Fruit fly (Drosophila melanogaster) whole organism, prepupa: ENCODE results near the gene CG15330.
A peak's percentile ranks its signal among the peaks of the same experiment; 100 is the strongest.

Experiments used
- Blimp-1 ChIP-seq: fragments of 200-800 bp; sonication (Bioruptor generic); optimal IDR thresholded peaks from 3 replicates; lab custom pipeline; 2017; ENCODE audit warnings: missing biosample characterization, missing genetic modification characterization, mild to moderate bottlenecking, moderate library complexity, missing genetic modification reagents
- CG10631 ChIP-seq: fragments of 200-800 bp; sonication (Bioruptor generic); optimal IDR thresholded peaks from 2 replicates; lab custom pipeline; 2016; ENCODE audit warnings: missing biosample characterization, missing genetic modification characterization
- CG11902 ChIP-seq: fragments of 200-800 bp; sonication (Bioruptor generic); optimal IDR thresholded peaks from 3 replicates; lab custom pipeline; 2016; ENCODE audit warnings: missing biosample characterization, missing genetic modification characterization
- CG15336 ChIP-seq: fragments of 200-800 bp; sonication (Bioruptor generic); IDR thresholded peaks from 2 replicates; pipeline ENCODE4 v1.3.6; 2022; ENCODE audit warnings: missing biosample characterization, missing genetic modification characterization
- CG16779 ChIP-seq: fragments of 200-800 bp; sonication (Bioruptor generic); optimal IDR thresholded peaks from 3 replicates; lab custom pipeline; 2017; ENCODE audit warnings: missing biosample characterization, mild to moderate bottlenecking, missing genetic modification characterization
- CG3032 ChIP-seq: fragments of 200-800 bp; optimal IDR thresholded peaks from 2 replicates; lab custom pipeline; 2019; ENCODE audit warnings: missing biosample characterization, mild to moderate bottlenecking, missing genetic modification characterization, moderate library complexity
- CG31627 ChIP-seq: fragments of 200-800 bp; sonication (Bioruptor generic); optimal IDR thresholded peaks from 3 replicates; lab custom pipeline; 2016; ENCODE audit warnings: missing biosample characterization, missing genetic modification characterization
- CG32006 ChIP-seq: fragments of 200-800 bp; sonication (Bioruptor generic); optimal IDR thresholded peaks from 3 replicates; lab custom pipeline; 2017; ENCODE audit warnings: missing biosample characterization, mild to moderate bottlenecking, missing genetic modification characterization
- CG6163 ChIP-seq: fragments of 200-800 bp; sonication (Bioruptor generic); IDR thresholded peaks from 3 replicates; pipeline ENCODE4 v1.3.6; 2022; ENCODE audit warnings: missing biosample characterization, missing genetic modification characterization
- CG6276 ChIP-seq: fragments of 200-800 bp; sonication (Bioruptor generic); optimal IDR thresholded peaks from 2 replicates; lab custom pipeline; 2017; ENCODE audit warnings: missing biosample characterization, mild to moderate bottlenecking, missing genetic modification characterization
- CG6808 ChIP-seq: fragments of 200-800 bp; sonication (Bioruptor generic); optimal IDR thresholded peaks from 3 replicates; lab custom pipeline; 2017; ENCODE audit warnings: missing biosample characterization, missing genetic modification characterization, mild to moderate bottlenecking, moderate library complexity, missing genetic modification reagents
- CG6854 ChIP-seq: fragments of 200-800 bp; sonication (Bioruptor generic); optimal IDR thresholded peaks from 2 replicates; lab custom pipeline; 2017; ENCODE audit warnings: missing biosample characterization, mild to moderate bottlenecking, missing genetic modification characterization
- CG8119 ChIP-seq: fragments of 200-800 bp; sonication (Bioruptor generic); IDR thresholded peaks from 3 replicates; pipeline ENCODE4 v1.3.6; 2022; ENCODE audit warnings: missing biosample characterization, missing genetic modification characterization
- CG8319 ChIP-seq: fragments of 200-800 bp; sonication (Bioruptor generic); optimal IDR thresholded peaks from 3 replicates; lab custom pipeline; 2016; ENCODE audit warnings: missing biosample characterization, missing genetic modification characterization
- CG8632 ChIP-seq: fragments of 200-800 bp; sonication (Bioruptor generic); optimal IDR thresholded peaks from 3 replicates; lab custom pipeline; 2016; ENCODE audit warnings: missing biosample characterization, missing genetic modification characterization
- CG9139 ChIP-seq: fragments of 200-800 bp; sonication (Bioruptor generic); optimal IDR thresholded peaks from 3 replicates; lab custom pipeline; 2017; ENCODE audit warnings: missing biosample characterization, mild to moderate bottlenecking, missing genetic modification characterization
- Eip78C ChIP-seq: fragments of 200-800 bp; sonication (Bioruptor generic); peaks from one replicate; lab custom pipeline; 2016; ENCODE audit warnings: missing biosample characterization, missing genetic modification characterization
- Ets21C ChIP-seq: fragments of 200-800 bp; sonication (Bioruptor generic); optimal IDR thresholded peaks from 3 replicates; lab custom pipeline; 2016; ENCODE audit warnings: missing biosample characterization, missing genetic modification characterization
- Ets96B ChIP-seq: fragments of 200-800 bp; optimal IDR thresholded peaks from 2 replicates; lab custom pipeline; 2019; ENCODE audit warnings: missing biosample characterization, mild to moderate bottlenecking, missing genetic modification characterization, moderate library complexity
- Gug ChIP-seq: fragments of 200-800 bp; sonication (Bioruptor generic); IDR thresholded peaks from 2 replicates; pipeline ENCODE4 v1.3.6; 2022; ENCODE audit warnings: missing biosample characterization, missing genetic modification characterization
- Hr38 ChIP-seq: sonication (Bioruptor generic); optimal IDR thresholded peaks from 2 replicates; lab custom pipeline; 2016; ENCODE audit warnings: missing biosample characterization, missing genetic modification characterization
- Hr4 ChIP-seq: fragments of 200-800 bp; sonication (Bioruptor generic); optimal IDR thresholded peaks from 3 replicates; lab custom pipeline; 2016; ENCODE audit warnings: missing biosample characterization, missing genetic modification characterization
- Lpt ChIP-seq: fragments of 200-800 bp; sonication (Bioruptor generic); optimal IDR thresholded peaks from 3 replicates; lab custom pipeline; 2016; ENCODE audit warnings: missing biosample characterization, missing genetic modification characterization
- Met ChIP-seq: fragments of 200-800 bp; sonication (Bioruptor generic); optimal IDR thresholded peaks from 3 replicates; lab custom pipeline; 2016; ENCODE audit warnings: missing biosample characterization, missing genetic modification characterization
- OdsH ChIP-seq: fragments of 200-800 bp; sonication (Bioruptor generic); optimal IDR thresholded peaks from 3 replicates; lab custom pipeline; 2016; ENCODE audit warnings: missing biosample characterization, missing genetic modification characterization
- Smox ChIP-seq: fragments of 200-800 bp; sonication (Bioruptor generic); optimal IDR thresholded peaks from 3 replicates; lab custom pipeline; 2016; ENCODE audit warnings: missing biosample characterization, missing genetic modification characterization
- Sox102F ChIP-seq: fragments of 200-800 bp; sonication (Bioruptor generic); optimal IDR thresholded peaks from 2 replicates; lab custom pipeline; 2016; ENCODE audit warnings: missing biosample characterization, mild to moderate bottlenecking, missing genetic modification characterization
- Sox14 ChIP-seq: fragments of 200-800 bp; sonication (Bioruptor generic); optimal IDR thresholded peaks from 3 replicates; lab custom pipeline; 2016; ENCODE audit warnings: missing biosample characterization, missing genetic modification characterization
- Sox15 ChIP-seq: fragments of 200-800 bp; sonication (Bioruptor generic); optimal IDR thresholded peaks from 3 replicates; lab custom pipeline; 2016; ENCODE audit warnings: missing biosample characterization, missing genetic modification characterization
- achi ChIP-seq: fragments of 200-800 bp; sonication (Bioruptor generic); optimal IDR thresholded peaks from 3 replicates; lab custom pipeline; 2016; ENCODE audit warnings: missing biosample characterization, missing genetic modification characterization
- cyc ChIP-seq: fragments of 200-800 bp; sonication (Bioruptor generic); optimal IDR thresholded peaks from 3 replicates; lab custom pipeline; 2016; ENCODE audit warnings: missing biosample characterization, missing genetic modification characterization
- dac ChIP-seq: fragments of 200-800 bp; sonication (Bioruptor generic); optimal IDR thresholded peaks from 2 replicates; lab custom pipeline; 2017; ENCODE audit warnings: missing biosample characterization, mild to moderate bottlenecking, missing genetic modification characterization
- dsx ChIP-seq: fragments of 200-800 bp; optimal IDR thresholded peaks from 3 replicates; lab custom pipeline; 2019; ENCODE audit warnings: missing biosample characterization, mild to moderate bottlenecking, missing genetic modification characterization, moderate library complexity; ENCODE audit not compliant: poor library complexity, severe bottlenecking
- eg ChIP-seq: fragments of 200-800 bp; sonication (Bioruptor generic); IDR thresholded peaks from 3 replicates; pipeline ENCODE4 v1.3.6; 2022; ENCODE audit warnings: missing biosample characterization, missing genetic modification characterization
- esn ChIP-seq: fragments of 200-800 bp; sonication (Bioruptor generic); optimal IDR thresholded peaks from 2 replicates; lab custom pipeline; 2016; ENCODE audit warnings: missing biosample characterization, mild to moderate bottlenecking, missing genetic modification characterization, moderate library complexity
- fd59A ChIP-seq: fragments of 200-800 bp; sonication (Bioruptor generic); optimal IDR thresholded peaks from 2 replicates; lab custom pipeline; 2017; ENCODE audit warnings: missing biosample characterization, mild to moderate bottlenecking, missing genetic modification characterization, missing genetic modification reagents
- fd85E ChIP-seq: fragments of 200-800 bp; sonication (Bioruptor generic); optimal IDR thresholded peaks from 3 replicates; lab custom pipeline; 2016; ENCODE audit warnings: missing biosample characterization, missing genetic modification characterization
- fkh ChIP-seq: fragments of 200-800 bp; sonication (Bioruptor generic); optimal IDR thresholded peaks from 3 replicates; lab custom pipeline; 2017; ENCODE audit warnings: missing biosample characterization, mild to moderate bottlenecking, missing genetic modification characterization, moderate library complexity
- net ChIP-seq: fragments of 200-800 bp; sonication (Bioruptor generic); optimal IDR thresholded peaks from 3 replicates; lab custom pipeline; 2016; ENCODE audit warnings: missing biosample characterization, missing genetic modification characterization
- pdm3 ChIP-seq: fragments of 200-800 bp; sonication (Bioruptor generic); optimal IDR thresholded peaks from 3 replicates; lab custom pipeline; 2016; ENCODE audit warnings: missing biosample characterization, missing genetic modification characterization
- spab ChIP-seq: fragments of 200-800 bp; sonication (Bioruptor generic); optimal IDR thresholded peaks from 2 replicates; lab custom pipeline; 2017; ENCODE audit warnings: missing biosample characterization, mild to moderate bottlenecking, missing genetic modification characterization, missing genetic modification reagents
- ss ChIP-seq, 2 experiments: fragments of 200-800 bp; sonication (Bioruptor generic); optimal IDR thresholded peaks; 2 replicates in 1 of 2; 3 replicates in 1 of 2; lab custom pipeline; 2017 to 2018; ENCODE audit warnings: mild to moderate bottlenecking in 2 of 2, missing biosample characterization in 2 of 2, missing genetic modification characterization in 2 of 2, moderate library complexity in 1 of 2
- svp ChIP-seq: fragments of 200-800 bp; sonication (Bioruptor generic); peaks from one replicate; lab custom pipeline; 2016; ENCODE audit warnings: missing biosample characterization, missing genetic modification characterization
- topi ChIP-seq: fragments of 200-800 bp; sonication (Bioruptor generic); optimal IDR thresholded peaks from 3 replicates; lab custom pipeline; 2016; ENCODE audit warnings: missing biosample characterization, missing genetic modification characterization
- vri ChIP-seq: fragments of 200-800 bp; sonication (Bioruptor generic); optimal IDR thresholded peaks from 3 replicates; lab custom pipeline; 2016; ENCODE audit warnings: missing biosample characterization, mild to moderate bottlenecking, missing genetic modification characterization

CG15330 gene

dm6 chrX:7967052-7967847 is 11.4 kb downstream of the CG15330 start:
- TF ChIP-seq CG6163 (GFP tag; lab: Robert Waterston, UW) (0 out of 3 replicates have a peak, but pooled peaks have one; percentile 38), OdsH (GFP tag; lab: Kevin White, UChicago) (no peak), Sox14 (peak; percentile 69), CG6808 (GFP tag; lab: Kevin White, UChicago) (peak; percentile 16), Ets96B (no peak), CG15336 (GFP tag; lab: Robert Waterston, UW) (no peak), Sox15 (GFP tag; lab: Kevin White, UChicago) (no peak), CG6276 (GFP tag; lab: Kevin White, UChicago) (peak; percentile 20), net (GFP tag; lab: Kevin White, UChicago) (no peak), Eip78C (GFP tag; lab: Kevin White, UChicago) (peak; percentile 49), fkh (peak; percentile 83), Met (no peak), CG3032 (tag; lab: Kevin White, UChicago) (no peak), CG8119 (GFP tag; lab: Robert Waterston, UW) (0 out of 3 replicates have a peak, but pooled peaks have one; percentile 15), Hr38 (GFP tag; lab: Kevin White, UChicago) (no peak), svp (GFP tag; lab: Kevin White, UChicago) (peak; percentile 36)

dm6 chrX:7967848-7968143 is 11.9 kb downstream of the CG15330 start:
- TF ChIP-seq Sox14 (peak; percentile 28), CG8119 (GFP tag; lab: Robert Waterston, UW) (0 out of 3 replicates have a peak, but pooled peaks have one; percentile 9), spab (no peak), Gug (GFP tag; lab: Robert Waterston, UW) (no peak), CG9139 (GFP tag; lab: Kevin White, UChicago) (peak; percentile 10), CG6163 (GFP tag; lab: Robert Waterston, UW) (no peak), topi (GFP tag; lab: Kevin White, UChicago) (no peak), Sox15 (GFP tag; lab: Kevin White, UChicago) (no peak), dsx (GFP tag; lab: Kevin White, UChicago) (peak; percentile 14), CG32006 (no peak), eg (GFP tag; lab: Robert Waterston, UW) (no peak), fd59A (GFP tag; lab: Kevin White, UChicago) (no peak), CG3032 (tag; lab: Kevin White, UChicago) (no peak), Hr4 (no peak), ss (GFP tag; optimal IDR thresholded peaks at IDR 0.05; lab: Kevin White, UChicago) (peak in 1 of 2 experiments; percentile 56), Ets96B (no peak), Smox (GFP tag; lab: Kevin White, UChicago) (no peak), Lpt (GFP tag; lab: Kevin White, UChicago) (no peak), CG16779 (no peak), CG8632 (no peak), CG11902 (GFP tag; lab: Kevin White, UChicago) (no peak), CG8319 (GFP tag; lab: Kevin White, UChicago) (no peak), fd85E (GFP tag; lab: Kevin White, UChicago) (no peak)

- TF ChIP-seq CG3032 (tag; lab: Kevin White, UChicago) (peak; percentile 36), dac (no peak), Lpt (GFP tag; lab: Kevin White, UChicago) (no peak), Sox102F (GFP tag; lab: Kevin White, UChicago) (peak; percentile 8), cyc (GFP tag; lab: Kevin White, UChicago) (peak; percentile 18), Hr4 (peak; percentile 18), pdm3 (GFP tag; lab: Kevin White, UChicago) (peak; percentile 51), achi (GFP tag; lab: Kevin White, UChicago) (peak; percentile 55), CG31627 (GFP tag; lab: Kevin White, UChicago) (peak; percentile 14), spab (no peak), CG10631 (GFP tag; lab: Kevin White, UChicago) (peak; percentile 59), Ets96B (peak; percentile 15), Ets21C (GFP tag; lab: Kevin White, UChicago) (peak; percentile 7), ss (GFP tag; optimal IDR thresholded peaks at IDR 0.05; lab: Kevin White, UChicago) (no peak), vri (GFP tag; lab: Kevin White, UChicago) (no peak), CG8319 (GFP tag; lab: Kevin White, UChicago) (no peak), Met (peak; percentile 35), esn (GFP tag; lab: Kevin White, UChicago) (peak; percentile 62), CG6854 (no peak), CG8632 (peak; percentile 53), Gug (GFP tag; lab: Robert Waterston, UW) (no peak), Blimp-1 (GFP tag; lab: Kevin White, UChicago) (no peak)
Measured at dm6 chrX:7968215-7968799, 12.4 kb downstream of the CG15330 start, which contains the start of gene sws. sws (minus strand) TSS chrX:7968236.
